Worm (Caenorhabditis elegans): ENCODE results near the gene K07F5.22.

DNA sequence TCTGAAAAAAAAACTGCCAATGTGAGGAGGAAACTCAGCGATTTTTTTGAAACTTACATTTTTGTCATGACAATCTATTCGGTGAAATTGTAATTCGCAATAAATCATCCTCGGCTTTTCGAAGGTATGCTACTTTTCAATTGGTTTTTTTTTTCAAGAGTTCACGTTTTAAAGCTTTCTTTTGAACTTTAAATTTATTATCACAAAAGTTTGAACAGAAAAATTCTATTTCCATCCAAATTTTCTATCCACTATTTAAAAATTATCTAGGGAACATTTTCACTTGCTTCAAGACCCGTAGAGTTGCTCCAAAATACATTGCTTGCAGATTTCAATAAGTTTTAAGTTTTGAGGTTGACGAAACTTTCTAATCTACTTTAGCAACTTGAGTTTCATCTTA lies 18.3 kb upstream of the K07F5.22 start, which contains the start of gene K07F5.6:
- TF ChIP-seq cog-1 (tag; optimal IDR thresholded peaks at IDR 0.05): no peak
- TF ChIP-seq T22C8.4 (GFP tag; IDR thresholded peaks at IDR 0.05): no peak
- TF ChIP-seq ref-1 (GFP tag; conservative IDR thresholded peaks at IDR 0.05): no peak
- TF ChIP-seq tab-1 (GFP tag; IDR thresholded peaks at IDR 0.05): no peak
- TF ChIP-seq flt-1 (GFP tag; IDR thresholded peaks at IDR 0.05): no peak

Data from whole organism, midembryonic.